Fruit fly (Drosophila melanogaster): ENCODE data around the gene CG5096.

The CG5096 gene

dm6 chr2L:10430802-10431476, 48.9 kb downstream of the CG5096 start, which contains the start of the genes Bug22 and TfIIB:
Bug22 (minus strand) TSS chr2L:10430918.
TfIIB (plus strand) TSS chr2L:10431338.
- TF ChIP-seq N (GFP tag; optimal IDR thresholded peaks at IDR 0.05) (no peak), Hnf4 (GFP tag; optimal IDR thresholded peaks at IDR 0.05) (peak; percentile 79), Rel (GFP tag; optimal IDR thresholded peaks at IDR 0.05) (no peak), Rel (tag; optimal IDR thresholded peaks at IDR 0.05) (no peak), lola (GFP tag; optimal IDR thresholded peaks at IDR 0.05) (no peak), sage (GFP tag; optimal IDR thresholded peaks at IDR 0.05) (no peak), CG9705 (GFP tag; optimal IDR thresholded peaks at IDR 0.05) (peak; percentile 60), fru (GFP tag; optimal IDR thresholded peaks at IDR 0.05) (no peak), rgr (GFP tag; optimal IDR thresholded peaks at IDR 0.05) (peak; percentile 72), Mio (GFP tag; optimal IDR thresholded peaks at IDR 0.05) (no peak), ey (GFP tag; optimal IDR thresholded peaks at IDR 0.05) (peak; percentile 70), OdsH (GFP tag; optimal IDR thresholded peaks at IDR 0.05) (peak; percentile 69), h (GFP tag; optimal IDR thresholded peaks at IDR 0.05) (no peak), psq (GFP tag; optimal IDR thresholded peaks at IDR 0.05) (peak; percentile 62), HLH106 (tag; optimal IDR thresholded peaks at IDR 0.05) (peak; percentile 65), br (GFP tag; optimal IDR thresholded peaks at IDR 0.05) (no peak), dsf (GFP tag; optimal IDR thresholded peaks at IDR 0.05; ENCODE audit: borderline replicate concordance) (peak; percentile 50), Hr78 (GFP tag; optimal IDR thresholded peaks at IDR 0.05) (no peak), CrebA (GFP tag; optimal IDR thresholded peaks at IDR 0.05; ENCODE audit: borderline replicate concordance) (no peak), Jra (GFP tag; optimal IDR thresholded peaks at IDR 0.05) (peak; percentile 66), CG32264 (GFP tag; optimal IDR thresholded peaks at IDR 0.05) (no peak), tai (GFP tag; optimal IDR thresholded peaks at IDR 0.05) (no peak), dl (GFP tag; optimal IDR thresholded peaks at IDR 0.05; ENCODE audit: insufficient read depth in 1 of 2, partially characterized antibody in 2 of 2) (no peak), Vsx2 (GFP tag; optimal IDR thresholded peaks at IDR 0.05; ENCODE audit: partially characterized antibody) (no peak), Sp1 (GFP tag; optimal IDR thresholded peaks at IDR 0.05) (no peak), jim (GFP tag; optimal IDR thresholded peaks at IDR 0.05) (peak; percentile 13), Abd-B (GFP tag; optimal IDR thresholded peaks at IDR 0.05) (no peak), sv (GFP tag; optimal IDR thresholded peaks at IDR 0.05) (peak; percentile 63), dmrt93B (GFP tag; optimal IDR thresholded peaks at IDR 0.05) (no peak), Hr83 (GFP tag; optimal IDR thresholded peaks at IDR 0.05; ENCODE audit: poor library complexity, severe bottlenecking) (peak; percentile 94), brk (GFP tag; optimal IDR thresholded peaks at IDR 0.05) (no peak), woc (GFP tag; optimal IDR thresholded peaks at IDR 0.05) (peak; percentile 86), GATAd (GFP tag; optimal IDR thresholded peaks at IDR 0.05) (no peak), Myc (optimal IDR thresholded peaks at IDR 0.05) (no peak), usp (GFP tag; optimal IDR thresholded peaks at IDR 0.05) (no peak), Dfd (GFP tag; optimal IDR thresholded peaks at IDR 0.05) (no peak), pan (optimal IDR thresholded peaks at IDR 0.05) (no peak), foxo (GFP tag; optimal IDR thresholded peaks at IDR 0.05) (no peak), Dif (GFP tag; optimal IDR thresholded peaks at IDR 0.05; ENCODE audit: partially characterized antibody) (no peak)
